Worm (Caenorhabditis elegans) whole organism, L4/young adult: ENCODE results near the gene F40H3.2.

Experiments
- W03F9.2 ChIP-seq: fragments of 150-350 bp; optimal IDR thresholded peaks from 2 replicates; lab custom pipeline; 2014; ENCODE audit warnings: missing biosample characterization, missing genetic modification characterization
- dao-5 ChIP-seq: sonication (generic microtip); optimal IDR thresholded peaks from 2 replicates; lab custom pipeline; 2016; ENCODE audit warnings: missing genotype, missing genetic modification characterization, moderate library complexity, missing compliant biosample characterization
- him-1 ChIP-seq: sonication (generic microtip); optimal IDR thresholded peaks from 2 replicates; lab custom pipeline; 2016; ENCODE audit warnings: missing genotype, missing genetic modification reagents, missing genetic modification characterization, missing compliant biosample characterization

F40H3.2 gene

DNA sequence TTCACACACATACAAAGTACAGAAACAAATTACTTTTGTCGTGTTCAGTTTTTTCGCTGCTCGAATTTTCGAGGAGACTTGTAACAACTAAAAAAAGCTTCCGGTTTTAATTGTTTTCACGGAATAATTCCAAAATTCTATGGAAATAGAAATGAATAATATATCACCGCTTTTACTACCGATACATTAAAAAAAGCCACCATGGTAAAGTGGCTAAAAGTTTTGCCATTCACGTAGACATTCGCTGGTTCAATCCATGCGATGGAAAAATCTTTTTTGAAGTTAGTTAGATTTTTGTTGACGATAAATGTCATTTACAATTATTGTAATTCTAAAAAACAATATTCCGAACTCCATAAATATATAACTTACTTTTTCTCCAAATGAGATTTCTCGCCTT, 4.7 kb upstream of the F40H3.2 start:
- no peak for TF ChIP-seq dao-5 (tag; lab: Kevin White, UChicago)

ce11 chrII:6169156-6169555, 4.3 kb upstream of the F40H3.2 start, which contains the start of gene hst-3.1:
TSS of gene hst-3.1 (minus strand) at chrII:6169256.
- no peak for TF ChIP-seq dao-5 (tag; lab: Kevin White, UChicago)
- no peak for TF ChIP-seq him-1 (tag; lab: Kevin White, UChicago)
- no peak for TF ChIP-seq W03F9.2 (tag; lab: Kevin White, UChicago)

ce11 chrII:6170236-6170635, 3.2 kb upstream of the F40H3.2 start:
- TF ChIP-seq him-1 (tag; lab: Kevin White, UChicago) (no peak), dao-5 (tag; lab: Kevin White, UChicago) (no peak), W03F9.2 (tag; lab: Kevin White, UChicago) (no peak)

DNA sequence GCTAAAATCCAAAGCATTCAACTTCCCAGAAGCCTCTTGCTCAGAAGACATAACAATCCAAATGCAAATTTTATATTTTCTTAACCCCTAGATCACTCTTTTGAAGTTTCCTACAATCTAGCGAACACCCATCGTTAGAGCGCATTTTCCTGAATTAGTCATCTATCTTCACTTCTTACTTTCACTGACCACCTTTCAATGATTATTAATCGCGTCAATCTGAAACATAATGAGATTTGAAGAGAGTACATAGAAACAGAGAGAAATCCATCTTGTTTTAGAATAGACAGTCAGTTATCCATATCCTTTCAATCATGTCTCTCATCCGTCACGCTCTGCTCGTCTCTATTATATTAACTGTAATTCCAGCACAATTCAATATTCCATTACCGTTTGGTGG, 2.2 kb upstream of the F40H3.2 start, which contains the start of gene F40H3.3:
TSS of gene F40H3.3 (plus strand) at position 280 of the 400 bp plus-strand sequence.
- TF ChIP-seq W03F9.2 (tag; lab: Kevin White, UChicago) (no peak), dao-5 (tag; lab: Kevin White, UChicago) (no peak), him-1 (tag; lab: Kevin White, UChicago) (no peak)

DNA sequence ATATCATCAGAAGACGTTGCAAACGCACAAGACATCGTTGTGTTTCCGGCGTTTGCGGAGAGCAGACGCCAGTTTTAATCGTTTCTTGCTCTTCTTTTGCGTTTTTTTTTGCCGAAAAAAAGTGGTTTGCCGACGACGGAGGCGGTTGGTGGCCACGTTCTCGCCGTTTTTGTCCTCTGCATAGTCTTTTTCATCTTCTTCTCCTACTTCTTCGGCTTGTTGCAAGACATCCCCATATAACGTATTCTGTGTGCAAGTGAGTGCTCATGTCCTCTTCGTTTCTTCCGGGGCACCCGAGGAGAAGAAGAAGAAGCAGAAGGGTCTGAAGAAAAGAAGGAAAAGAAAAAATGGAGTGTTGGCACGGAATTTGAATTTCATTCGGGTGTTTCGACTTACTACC, 1.6 kb downstream of the F40H3.2 start:
- no peak for TF ChIP-seq W03F9.2 (tag; lab: Kevin White, UChicago)
- no peak for TF ChIP-seq dao-5 (tag; lab: Kevin White, UChicago)
- peak; percentile 13 for TF ChIP-seq him-1 (tag; lab: Kevin White, UChicago)

ce11 chrII:6176154-6176897, 2.9 kb downstream of the F40H3.2 start:
- TF ChIP-seq W03F9.2 (tag; lab: Kevin White, UChicago) (no peak), him-1 (tag; lab: Kevin White, UChicago) (no peak), dao-5 (tag; lab: Kevin White, UChicago) (no peak)

- no peak for TF ChIP-seq him-1 (tag; lab: Kevin White, UChicago)
- no peak for TF ChIP-seq W03F9.2 (tag; lab: Kevin White, UChicago)
- TF ChIP-seq dao-5 (tag; lab: Kevin White, UChicago): no peak
These were observed 4.7 kb downstream of the F40H3.2 start for ce11 chrII:6177975-6178742.

ce11 chrII:6178743-6179129, 5.3 kb downstream of the F40H3.2 start:
- TF ChIP-seq dao-5 (tag; lab: Kevin White, UChicago): no peak
- no peak for TF ChIP-seq him-1 (tag; lab: Kevin White, UChicago)
- TF ChIP-seq W03F9.2 (tag; lab: Kevin White, UChicago): no peak

ce11 chrII:6179531-6179930, 6.1 kb downstream of the F40H3.2 start, which contains the start of gene F40H3.1:
TSS of gene F40H3.1 (plus strand) at chrII:6179831.
- no peak for TF ChIP-seq dao-5 (tag; lab: Kevin White, UChicago)
- TF ChIP-seq W03F9.2 (tag; lab: Kevin White, UChicago): no peak
- no peak for TF ChIP-seq him-1 (tag; lab: Kevin White, UChicago)

- no peak for TF ChIP-seq W03F9.2 (tag; lab: Kevin White, UChicago)
- TF ChIP-seq him-1 (tag; lab: Kevin White, UChicago): no peak
- TF ChIP-seq dao-5 (tag; lab: Kevin White, UChicago): no peak
These were observed 7.1 kb downstream of the F40H3.2 start for ce11 chrII:6180552-6180951.

- TF ChIP-seq him-1 (tag; lab: Kevin White, UChicago) (no peak), W03F9.2 (tag; lab: Kevin White, UChicago) (no peak), dao-5 (tag; lab: Kevin White, UChicago) (no peak)
These were observed 7.9 kb downstream of the F40H3.2 start for ce11 chrII:6181337-6181736.

ce11 chrII:6190770-6191169, 17.3 kb downstream of the F40H3.2 start:
- TF ChIP-seq W03F9.2 (tag; lab: Kevin White, UChicago) (no peak), dao-5 (tag; lab: Kevin White, UChicago) (no peak), him-1 (tag; lab: Kevin White, UChicago) (no peak)

- TF ChIP-seq dao-5 (tag; lab: Kevin White, UChicago) (no peak), him-1 (tag; lab: Kevin White, UChicago) (no peak)
These were observed 17.8 kb downstream of the F40H3.2 start, which contains the start of gene fkh-8 for ce11 chrII:6191293-6191692. TSS of gene fkh-8 (minus strand) at chrII:6191393.
